Fruit fly (Drosophila melanogaster): ENCODE measurements around the gene Spp.

Gene Spp

DNA sequence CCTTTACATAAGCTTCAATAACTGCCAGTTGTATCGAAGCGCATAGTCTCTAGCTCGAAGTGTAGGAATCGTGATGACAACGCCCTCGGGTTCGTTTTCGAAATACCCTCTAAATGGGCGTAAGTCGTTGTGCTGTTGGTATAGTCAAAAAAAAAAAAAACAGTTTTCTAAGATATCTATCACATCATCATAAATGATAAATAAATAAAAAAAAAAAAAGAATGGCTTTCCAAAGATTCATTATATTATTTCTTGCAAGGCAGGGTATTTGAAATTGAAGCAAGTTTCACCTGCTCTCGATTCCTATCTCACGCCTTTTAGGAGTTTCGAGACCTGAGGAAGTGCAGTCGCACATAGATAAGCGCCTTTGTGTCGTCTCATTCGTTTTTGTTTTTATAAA is 51.2 kb downstream of the Spp start (continued):
- TF ChIP-seq tio (GFP tag; optimal IDR thresholded peaks at IDR 0.05): peak; percentile 46
- no peak for TF ChIP-seq da (GFP tag; optimal IDR thresholded peaks at IDR 0.05)
- no peak for TF ChIP-seq CG15696 (tag; optimal IDR thresholded peaks at IDR 0.05)
- TF ChIP-seq CG31365 (tag; optimal IDR thresholded peaks at IDR 0.05): no peak
- TF ChIP-seq CG11560 (tag; IDR thresholded peaks at IDR 0.05): no peak
- no peak for TF ChIP-seq crp (GFP tag; optimal IDR thresholded peaks at IDR 0.05)
- no peak for TF ChIP-seq CG34376 (GFP tag; optimal IDR thresholded peaks at IDR 0.05)
- TF ChIP-seq H15 (GFP tag; IDR thresholded peaks at IDR 0.05): no peak
- peak; percentile 79 for TF ChIP-seq vvl (GFP tag; IDR thresholded peaks at IDR 0.05)
- no peak for TF ChIP-seq nau (GFP tag; optimal IDR thresholded peaks at IDR 0.05)
- no peak for TF ChIP-seq ham (GFP tag; IDR thresholded peaks at IDR 0.05)
- no peak for TF ChIP-seq Sin3A (optimal IDR thresholded peaks at IDR 0.05)
- TF ChIP-seq CG6272 (GFP tag; IDR thresholded peaks at IDR 0.05): no peak
- no peak for TF ChIP-seq CG4854 (GFP tag; optimal IDR thresholded peaks at IDR 0.05)
- TF ChIP-seq CG10274 (GFP tag; optimal IDR thresholded peaks at IDR 0.05): no peak
- no peak for TF ChIP-seq hth (optimal IDR thresholded peaks at IDR 0.05)
- TF ChIP-seq twi (tag; optimal IDR thresholded peaks at IDR 0.05): no peak
- peak; percentile 72 for TF ChIP-seq sisA (GFP tag; IDR thresholded peaks at IDR 0.05)
- peak; percentile 8 for TF ChIP-seq ems (GFP tag; optimal IDR thresholded peaks at IDR 0.05)
- no peak for TF ChIP-seq CG7928 (GFP tag; optimal IDR thresholded peaks at IDR 0.05)
- TF ChIP-seq CG7745 (tag; optimal IDR thresholded peaks at IDR 0.05): no peak
- TF ChIP-seq CG3847 (GFP tag; IDR thresholded peaks at IDR 0.05): no peak
- peak; percentile 92 for TF ChIP-seq D19A (tag; optimal IDR thresholded peaks at IDR 0.05)
- no peak for TF ChIP-seq sd (tag; optimal IDR thresholded peaks at IDR 0.05)
- TF ChIP-seq Fer2 (tag; optimal IDR thresholded peaks at IDR 0.05): no peak
- TF ChIP-seq ab (GFP tag; optimal IDR thresholded peaks at IDR 0.05): no peak
- peak; percentile 14 for TF ChIP-seq gcm2 (GFP tag; optimal IDR thresholded peaks at IDR 0.05)
- TF ChIP-seq nom (GFP tag; optimal IDR thresholded peaks at IDR 0.05): no peak
- TF ChIP-seq Bteb2 (GFP tag; optimal IDR thresholded peaks at IDR 0.05): no peak
- peak; percentile 12 for TF ChIP-seq jumu (GFP tag; optimal IDR thresholded peaks at IDR 0.05)
- TF ChIP-seq Jarid2 (GFP tag; optimal IDR thresholded peaks at IDR 0.05): no peak
- TF ChIP-seq CG11247 (GFP tag; IDR thresholded peaks at IDR 0.05): no peak
- TF ChIP-seq Kr (GFP tag; optimal IDR thresholded peaks at IDR 0.05): no peak
- no peak for TF ChIP-seq gt (GFP tag; IDR thresholded peaks at IDR 0.05)
- no peak for TF ChIP-seq tx (GFP tag; optimal IDR thresholded peaks at IDR 0.05)
- TF ChIP-seq E2f2 (GFP tag; IDR thresholded peaks at IDR 0.05): peak; percentile 31; the same call in 1 of the 2 replicates
- no peak for TF ChIP-seq peb (GFP tag; IDR thresholded peaks at IDR 0.05)
- peak; percentile 19 for TF ChIP-seq Blimp-1 (GFP tag; optimal IDR thresholded peaks at IDR 0.05)
- no peak for TF ChIP-seq yki (optimal IDR thresholded peaks at IDR 0.05)
- no peak for TF ChIP-seq Sry-β (GFP tag; optimal IDR thresholded peaks at IDR 0.05)
- TF ChIP-seq lab (GFP tag; optimal IDR thresholded peaks at IDR 0.05): no peak
- TF ChIP-seq CrebB (tag; optimal IDR thresholded peaks at IDR 0.05): no peak
- peak; percentile 53 for TF ChIP-seq az2 (GFP tag; optimal IDR thresholded peaks at IDR 0.05)
- TF ChIP-seq fd64A (GFP tag; optimal IDR thresholded peaks at IDR 0.05): no peak
- TF ChIP-seq br (optimal IDR thresholded peaks at IDR 0.05): no peak
- peak; percentile 8 for TF ChIP-seq Atf-2 (GFP tag; optimal IDR thresholded peaks at IDR 0.05)
- TF ChIP-seq Mrtf (GFP tag; IDR thresholded peaks at IDR 0.05): no peak
- TF ChIP-seq CG4282 (GFP tag; optimal IDR thresholded peaks at IDR 0.05): no peak
- 0 out of 2 replicates have a peak, but pooled peaks have one; percentile 16 for TF ChIP-seq CG1024 (GFP tag; IDR thresholded peaks at IDR 0.05)
- TF ChIP-seq tna (GFP tag; IDR thresholded peaks at IDR 0.05; ENCODE audit: partially characterized antibody): no peak
- no peak for TF ChIP-seq E2f1 (GFP tag; IDR thresholded peaks at IDR 0.05)
- no peak for TF ChIP-seq NFAT (GFP tag; IDR thresholded peaks at IDR 0.05)
- TF ChIP-seq shn (GFP tag; optimal IDR thresholded peaks at IDR 0.05): no peak
- no peak for TF ChIP-seq aop (GFP tag; IDR thresholded peaks at IDR 0.05)

Data from whole organism, embryonic.